Worm (Caenorhabditis elegans) whole organism, L1 larva: Measurements from ENCODE around the gene K03B8.11.

ENCODE experiments used
- C16A3.4 ChIP-seq: fragments of 150-350 bp; optimal IDR thresholded peaks from 2 replicates; lab custom pipeline; 2014; ENCODE audit warnings: missing biosample characterization, missing genetic modification characterization
- egl-13 ChIP-seq: sonication (generic microtip); optimal IDR thresholded peaks from 2 replicates; lab custom pipeline; 2016; ENCODE audit warnings: missing genotype, missing genetic modification reagents, missing genetic modification characterization, missing compliant biosample characterization
- mep-1 ChIP-seq: fragments of 150-350 bp; optimal IDR thresholded peaks from 2 replicates; lab custom pipeline; 2014; ENCODE audit warnings: missing biosample characterization, missing genetic modification characterization
- unc-62 ChIP-seq: fragments of 150-350 bp; optimal IDR thresholded peaks from 2 replicates; lab custom pipeline; 2014; ENCODE audit warnings: missing biosample characterization, missing genetic modification reagents, missing genetic modification characterization
- vab-15 ChIP-seq: sonication (generic microtip); optimal IDR thresholded peaks from 2 replicates; lab custom pipeline; 2017; ENCODE audit warnings: missing genotype, mild to moderate bottlenecking, missing genetic modification characterization, missing compliant biosample characterization

DNA sequence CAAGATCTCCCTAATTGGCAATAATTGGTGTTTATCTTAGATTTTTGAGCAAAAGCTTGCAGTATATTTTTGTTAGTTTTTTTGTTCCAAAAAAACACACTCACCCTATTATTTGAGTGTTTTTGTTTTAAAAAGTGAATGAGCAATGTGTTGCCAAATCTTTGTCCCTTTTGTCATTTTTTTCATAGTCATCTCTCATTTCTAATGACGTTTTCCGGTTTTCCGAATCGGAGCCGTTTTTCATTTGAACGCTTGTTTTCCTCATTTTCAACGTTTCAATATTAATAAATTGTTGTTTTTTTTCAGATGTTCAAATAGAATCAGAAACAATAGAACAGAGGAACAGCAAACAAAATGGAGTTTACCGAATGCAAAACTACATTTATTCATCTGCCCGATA lies 48.2 kb upstream of the K03B8.11 start, which contains the start of gene dmsr-1:
- TF ChIP-seq mep-1, result no peak
- TF ChIP-seq egl-13 (tag; lab: Kevin White, UChicago), result no peak
- no peak for TF ChIP-seq unc-62 (GFP tag; lab: Kevin White, UChicago)
- TF ChIP-seq vab-15 (tag; lab: Kevin White, UChicago), result no peak
- TF ChIP-seq C16A3.4 (tag; lab: Kevin White, UChicago), result no peak
